Fruit fly (Drosophila melanogaster) Kc167 (cell line): ENCODE data around the gene Pfdn5.

Source experiments
- Myc ChIP-seq: fragments of >200 bp; optimal IDR thresholded peaks from 2 replicates; lab custom pipeline; 2017; ENCODE audit warnings: missing external identifiers
- h ChIP-seq: fragments of >200 bp; optimal IDR thresholded peaks from 3 replicates; lab custom pipeline; 2018; ENCODE audit warnings: missing external identifiers
- insv ChIP-seq: fragments of >200 bp; optimal IDR thresholded peaks from 3 replicates; lab custom pipeline; 2018; ENCODE audit warnings: missing external identifiers
- psq ChIP-seq: fragments of >200 bp; optimal IDR thresholded peaks from 2 replicates; lab custom pipeline; 2017; ENCODE audit warnings: missing external identifiers
- ttk ChIP-seq: sonication (Bioruptor generic); optimal IDR thresholded peaks from 2 replicates; lab custom pipeline; 2017; ENCODE audit warnings: missing external identifiers

DNA sequence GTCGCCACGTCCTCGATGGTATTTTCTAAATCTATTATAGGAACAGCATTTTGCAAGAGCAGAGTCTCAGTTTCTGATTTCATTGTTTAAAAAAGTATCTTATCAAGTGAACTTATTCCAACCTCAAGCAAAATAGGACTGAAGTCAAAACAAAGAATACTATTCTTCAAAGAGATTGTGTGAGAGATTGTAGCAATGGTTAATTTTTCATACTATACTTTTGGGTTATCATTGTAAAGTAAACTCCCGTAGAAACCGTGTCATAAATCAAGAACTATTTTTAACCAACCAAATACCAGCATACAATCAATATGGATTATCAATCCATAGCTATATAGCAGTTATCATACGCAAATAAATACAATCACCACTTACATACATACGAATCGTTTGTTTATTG is 45.0 kb downstream of the Pfdn5 start, which contains the start of gene CG33093:
- no peak for TF ChIP-seq ttk (lab: Kevin White, UChicago)
- TF ChIP-seq psq (lab: Kevin White, UChicago): no peak
- no peak for TF ChIP-seq h (lab: Kevin White, UChicago)
- no peak for TF ChIP-seq Myc
- TF ChIP-seq insv (lab: Kevin White, UChicago): no peak
